Worm (Caenorhabditis elegans) whole organism, L1 larva: ENCODE measurements around the gene C51E3.6.

ENCODE experiments used
- C04F5.9 ChIP-seq: sonication (generic microtip); optimal IDR thresholded peaks from 2 replicates; lab custom pipeline; 2016; ENCODE audit warnings: missing genetic modification characterization, missing compliant biosample characterization
- C16A3.4 ChIP-seq: fragments of 150-350 bp; optimal IDR thresholded peaks from 2 replicates; lab custom pipeline; 2014; ENCODE audit warnings: missing biosample characterization, missing genetic modification characterization
- C34B4.2 ChIP-seq: sonication (generic microtip); optimal IDR thresholded peaks from 2 replicates; lab custom pipeline; 2017; ENCODE audit warnings: mild to moderate bottlenecking, missing genetic modification characterization, missing compliant biosample characterization
- aha-1 ChIP-seq: fragments of 150-350 bp; optimal IDR thresholded peaks from 2 replicates; lab custom pipeline; 2014; ENCODE audit warnings: missing biosample characterization, missing genetic modification characterization
- alr-1 ChIP-seq: fragments of 200-800 bp; sonication (Bioruptor generic); optimal IDR thresholded peaks from 2 replicates; lab custom pipeline; 2018; ENCODE audit warnings: borderline replicate concordance, mild to moderate bottlenecking, missing genetic modification characterization, missing compliant biosample characterization
- aly-2 ChIP-seq: fragments of 150-350 bp; optimal IDR thresholded peaks from 2 replicates; lab custom pipeline; 2014; ENCODE audit warnings: missing biosample characterization, missing genetic modification characterization
- ama-1 ChIP-seq: fragments of 150-350 bp; optimal IDR thresholded peaks from 2 replicates; lab custom pipeline; 2014
- blmp-1 ChIP-seq: fragments of 150-350 bp; optimal IDR thresholded peaks from 2 replicates; lab custom pipeline; 2014; ENCODE audit warnings: missing biosample characterization, missing genetic modification characterization
- ceh-63 ChIP-seq: fragments of 200-800 bp; sonication (Bioruptor generic); optimal IDR thresholded peaks from 2 replicates; lab custom pipeline; 2018; ENCODE audit warnings: mild to moderate bottlenecking, missing genetic modification characterization, missing compliant biosample characterization
- ceh-8 ChIP-seq: fragments of 200-800 bp; sonication (Bioruptor generic); optimal IDR thresholded peaks from 2 replicates; lab custom pipeline; 2018; ENCODE audit warnings: mild to moderate bottlenecking, missing genetic modification characterization, moderate library complexity, missing compliant biosample characterization
- ceh-82 ChIP-seq, 3 experiments: fragments of 150-350 bp in 1 of 3; sonication (generic microtip) in 2 of 3; optimal IDR thresholded peaks; 2 replicates each; lab custom pipeline; 2014 to 2017; ENCODE audit warnings: missing biosample characterization in 3 of 3, missing genetic modification characterization in 3 of 3
- ceh-88 ChIP-seq: fragments of 200-800 bp; sonication (Bioruptor generic); IDR thresholded peaks from 2 replicates; pipeline ENCODE4 v1.3.6; 2022; ENCODE audit warnings: missing genetic modification characterization, missing compliant biosample characterization
- dsc-1 ChIP-seq: sonication (generic microtip); optimal IDR thresholded peaks from 2 replicates; lab custom pipeline; 2016; ENCODE audit warnings: mild to moderate bottlenecking, missing genetic modification characterization, missing compliant biosample characterization
- egl-13 ChIP-seq: sonication (generic microtip); optimal IDR thresholded peaks from 2 replicates; lab custom pipeline; 2016; ENCODE audit warnings: missing genotype, missing genetic modification reagents, missing genetic modification characterization, missing compliant biosample characterization
- elt-2 ChIP-seq: sonication (generic microtip); optimal IDR thresholded peaks from 2 replicates; lab custom pipeline; 2016; ENCODE audit warnings: missing genetic modification characterization, mild to moderate bottlenecking, inconsistent platforms, missing compliant biosample characterization, missing genetic modification reagents
- ets-5 ChIP-seq: fragments of 200-800 bp; sonication (Bioruptor generic); IDR thresholded peaks from 2 replicates; pipeline ENCODE4 v1.3.6; 2022; ENCODE audit warnings: missing genetic modification characterization, missing compliant biosample characterization
- fkh-10 ChIP-seq: sonication (generic microtip); optimal IDR thresholded peaks from 2 replicates; lab custom pipeline; 2017; ENCODE audit warnings: missing biosample characterization, missing genetic modification reagents, missing genetic modification characterization
- fkh-4 ChIP-seq: sonication (generic microtip); optimal IDR thresholded peaks from 2 replicates; lab custom pipeline; 2016; ENCODE audit warnings: missing compliant biosample characterization, missing genetic modification characterization, borderline replicate concordance
- irx-1 ChIP-seq: sonication (generic microtip); optimal IDR thresholded peaks from 2 replicates; lab custom pipeline; 2016; ENCODE audit warnings: missing genetic modification characterization, missing compliant biosample characterization
- isw-1 ChIP-seq: fragments of 200-800 bp; sonication (Bioruptor generic); IDR thresholded peaks from 2 replicates; pipeline ENCODE4 v1.3.6; 2022; ENCODE audit warnings: missing genetic modification characterization, missing compliant biosample characterization
- jun-1 ChIP-seq: fragments of 150-350 bp; optimal IDR thresholded peaks from 2 replicates; lab custom pipeline; 2014; ENCODE audit warnings: missing biosample characterization, missing genetic modification reagents, missing genetic modification characterization
- lin-13 ChIP-seq: fragments of 150-350 bp; optimal IDR thresholded peaks from 2 replicates; lab custom pipeline; 2014; ENCODE audit warnings: missing biosample characterization, missing genetic modification reagents, missing genetic modification characterization
- lin-15B ChIP-seq: fragments of 150-350 bp; sonication (generic microtip); optimal IDR thresholded peaks from 3 replicates; lab custom pipeline; 2014; ENCODE audit warnings: missing biosample characterization, missing genetic modification characterization
- lin-35 ChIP-seq, 2 experiments: fragments of 150-350 bp; optimal IDR thresholded peaks; 2 replicates each; lab custom pipeline; 2014; ENCODE audit warnings: missing biosample characterization in 2 of 2, missing genetic modification characterization in 2 of 2, missing genetic modification reagents in 2 of 2
- lir-3 ChIP-seq: sonication (generic microtip); optimal IDR thresholded peaks from 2 replicates; lab custom pipeline; 2016; ENCODE audit warnings: mild to moderate bottlenecking, missing genetic modification characterization, moderate library complexity, missing compliant biosample characterization; ENCODE audit not compliant: poor library complexity
- lsy-2 ChIP-seq, 2 experiments: fragments of 150-350 bp; optimal IDR thresholded peaks; 2 replicates each; lab custom pipeline; 2014; ENCODE audit warnings: missing biosample characterization in 2 of 2, missing genetic modification characterization in 2 of 2
- mef-2 ChIP-seq: fragments of 150-350 bp; optimal IDR thresholded peaks from 2 replicates; lab custom pipeline; 2014; ENCODE audit warnings: missing biosample characterization, missing genetic modification characterization
- nhr-11 ChIP-seq: fragments of 150-350 bp; optimal IDR thresholded peaks from 2 replicates; lab custom pipeline; 2014; ENCODE audit warnings: missing biosample characterization, missing genetic modification characterization
- nhr-237 ChIP-seq: fragments of 150-350 bp; optimal IDR thresholded peaks from 2 replicates; lab custom pipeline; 2014; ENCODE audit warnings: missing biosample characterization, missing genetic modification characterization
- nhr-71 ChIP-seq: sonication (generic microtip); optimal IDR thresholded peaks from 2 replicates; lab custom pipeline; 2016; ENCODE audit warnings: mild to moderate bottlenecking, missing genetic modification characterization, moderate library complexity, missing compliant biosample characterization
- nhr-76 ChIP-seq: sonication (generic microtip); optimal IDR thresholded peaks from 2 replicates; lab custom pipeline; 2017; ENCODE audit warnings: missing biosample characterization, missing genetic modification characterization
- nhr-90 ChIP-seq: sonication (generic microtip); optimal IDR thresholded peaks from 2 replicates; lab custom pipeline; 2016; ENCODE audit warnings: mild to moderate bottlenecking, missing genetic modification characterization, missing compliant biosample characterization; ENCODE audit not compliant: poor library complexity
- pag-3 ChIP-seq: sonication (generic microtip); optimal IDR thresholded peaks from 2 replicates; lab custom pipeline; 2017; ENCODE audit warnings: missing genetic modification characterization, mild to moderate bottlenecking, missing compliant biosample characterization, antibody characterized with exemption, borderline replicate concordance; ENCODE audit not compliant: insufficient read depth
- pax-3 ChIP-seq: fragments of 200-800 bp; sonication (Bioruptor generic); optimal IDR thresholded peaks from 2 replicates; lab custom pipeline; 2018; ENCODE audit warnings: mild to moderate bottlenecking, missing genetic modification characterization, moderate library complexity, missing compliant biosample characterization
- pqm-1 ChIP-seq: sonication (generic microtip); optimal IDR thresholded peaks from 3 replicates; lab custom pipeline; 2017; ENCODE audit warnings: missing biosample characterization, missing genetic modification characterization
- sox-4 ChIP-seq: sonication (generic microtip); optimal IDR thresholded peaks from 2 replicates; lab custom pipeline; 2016; ENCODE audit warnings: missing genetic modification characterization, missing compliant biosample characterization
- swsn-7 ChIP-seq: sonication (generic microtip); optimal IDR thresholded peaks from 2 replicates; lab custom pipeline; 2016; ENCODE audit warnings: missing genetic modification characterization, missing compliant biosample characterization
- tbx-2 ChIP-seq: sonication (generic microtip); optimal IDR thresholded peaks from 2 replicates; lab custom pipeline; 2016; ENCODE audit warnings: missing genetic modification characterization, missing compliant biosample characterization
- zag-1 ChIP-seq: fragments of 150-350 bp; optimal IDR thresholded peaks from 2 replicates; lab custom pipeline; 2014; ENCODE audit warnings: missing biosample characterization, missing genetic modification characterization
- zip-4 ChIP-seq: fragments of 200-800 bp; sonication (Bioruptor generic); optimal IDR thresholded peaks from 2 replicates; lab custom pipeline; 2018; ENCODE audit warnings: mild to moderate bottlenecking, missing genetic modification characterization, moderate library complexity, missing compliant biosample characterization
- ztf-11 ChIP-seq, 2 experiments: sonication (generic microtip); optimal IDR thresholded peaks; 2 replicates each; lab custom pipeline; 2016 to 2017; ENCODE audit warnings: missing genetic modification characterization in 2 of 2, missing biosample characterization in 1 of 2, missing compliant biosample characterization in 1 of 2
- ztf-4 ChIP-seq: fragments of 150-350 bp; optimal IDR thresholded peaks from 2 replicates; lab custom pipeline; 2014; ENCODE audit warnings: missing biosample characterization, missing genetic modification characterization

C51E3.6 gene

DNA sequence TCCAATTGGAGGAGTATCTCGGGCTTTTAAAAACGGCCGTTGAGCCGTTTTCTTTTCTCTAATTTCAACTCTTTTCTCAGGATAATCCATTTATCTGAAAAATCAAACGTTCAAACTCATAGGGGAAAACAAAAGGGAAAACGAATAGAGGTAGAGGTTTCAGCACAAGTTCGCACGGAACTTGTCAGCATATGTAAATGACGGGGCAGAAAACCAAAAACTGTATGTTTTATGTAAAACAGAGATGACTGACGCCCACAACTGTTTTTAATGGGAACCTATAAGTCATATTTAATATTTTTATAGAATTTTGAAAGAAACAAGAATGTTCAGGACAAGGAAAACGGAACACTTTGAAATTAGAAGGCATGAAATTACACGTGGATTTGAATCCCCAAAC lies at the start of gene C51E3.6:
Gene C51E3.6 (minus strand): TSS at position 101 of the 400 bp plus-strand sequence.
- TF ChIP-seq lin-35 (GFP tag; optimal IDR thresholded peaks at IDR 0.05; lab: Kevin White, UChicago) (no peak), lsy-2 (tag; optimal IDR thresholded peaks at IDR 0.05; lab: Kevin White, UChicago) (no peak), nhr-76 (tag; lab: Kevin White, UChicago) (no peak), nhr-90 (tag; lab: Kevin White, UChicago) (no peak), ceh-82 (tag; optimal IDR thresholded peaks at IDR 0.05; lab: Kevin White, UChicago) (no peak), irx-1 (no peak), pqm-1 (tag; lab: Kevin White, UChicago) (no peak), nhr-11 (tag; lab: Kevin White, UChicago) (no peak), lin-13 (no peak), isw-1 (no peak), nhr-237 (tag; lab: Kevin White, UChicago) (no peak), pag-3 (no peak), C34B4.2 (tag; lab: Kevin White, UChicago) (no peak), jun-1 (no peak), nhr-71 (tag; lab: Kevin White, UChicago) (no peak), alr-1 (tag; lab: Kevin White, UChicago) (no peak), ets-5 (GFP tag; lab: Robert Waterston, UW) (no peak), zip-4 (GFP tag; lab: Kevin White, UChicago) (no peak)

- TF ChIP-seq pqm-1 (tag; lab: Kevin White, UChicago) (no peak), ceh-63 (GFP tag; lab: Kevin White, UChicago) (no peak), lin-35 (GFP tag; optimal IDR thresholded peaks at IDR 0.05; lab: Kevin White, UChicago) (no peak), lin-15B (tag; lab: Kevin White, UChicago) (no peak), ceh-8 (no peak), tbx-2 (no peak), ztf-11 (tag; optimal IDR thresholded peaks at IDR 0.05; lab: Kevin White, UChicago) (no peak), nhr-11 (tag; lab: Kevin White, UChicago) (no peak), sox-4 (tag; lab: Kevin White, UChicago) (no peak), C16A3.4 (tag; lab: Kevin White, UChicago) (no peak), ama-1 (no peak), C04F5.9 (no peak), lir-3 (tag; lab: Kevin White, UChicago) (no peak), aha-1 (tag; lab: Kevin White, UChicago) (no peak), aly-2 (tag; lab: Kevin White, UChicago) (no peak), ztf-4 (tag; lab: Kevin White, UChicago) (no peak)
These were observed 46.4 kb upstream of the C51E3.6 start, which contains the start of gene hpo-40 for ce11 chrV:10212627-10213026. TSS of gene hpo-40 (plus strand) at chrV:10212927.

DNA sequence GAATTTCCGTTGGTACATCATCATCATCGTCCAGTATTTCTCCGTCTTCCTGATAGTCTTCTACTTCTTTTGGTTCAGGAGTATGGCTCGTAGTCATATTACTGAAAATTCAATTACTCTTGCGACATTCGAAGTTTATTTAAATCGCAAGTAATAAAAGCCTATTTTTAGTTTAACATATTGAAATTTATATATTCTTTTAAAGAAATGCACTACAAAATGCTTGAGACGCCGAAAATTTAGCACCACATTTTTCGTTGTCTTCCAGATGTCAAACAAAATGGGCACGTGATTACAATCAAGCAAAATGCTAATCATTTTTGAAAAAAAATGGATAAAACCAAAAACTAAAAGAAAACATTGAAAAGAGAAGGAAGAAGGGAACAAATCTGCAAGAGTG lies 45.8 kb upstream of the C51E3.6 start, which contains the start of gene zhit-3:
Gene zhit-3 (minus strand): TSS at position 101 of the 400 bp plus-strand sequence.
- no peak for TF ChIP-seq jun-1
- no peak for TF ChIP-seq irx-1
- TF ChIP-seq zag-1 (tag; lab: Kevin White, UChicago), result no peak
- no peak for TF ChIP-seq nhr-90 (tag; lab: Kevin White, UChicago)
- TF ChIP-seq zip-4 (GFP tag; lab: Kevin White, UChicago), result no peak
- no peak for TF ChIP-seq lir-3 (tag; lab: Kevin White, UChicago)
- no peak for TF ChIP-seq lin-15B (tag; lab: Kevin White, UChicago)
- no peak for TF ChIP-seq swsn-7 (tag; lab: Kevin White, UChicago)
- no peak for TF ChIP-seq pax-3
- TF ChIP-seq C04F5.9, result no peak
- no peak for TF ChIP-seq alr-1 (tag; lab: Kevin White, UChicago)
- TF ChIP-seq fkh-10 (GFP tag; lab: Kevin White, UChicago), result no peak
- no peak for TF ChIP-seq ceh-88 (GFP tag; lab: Robert Waterston, UW)
- no peak for TF ChIP-seq nhr-11 (tag; lab: Kevin White, UChicago)
- no peak for TF ChIP-seq mef-2 (tag; lab: Kevin White, UChicago)
- TF ChIP-seq elt-2, result no peak
- no peak for TF ChIP-seq egl-13
- TF ChIP-seq dsc-1 (tag; lab: Kevin White, UChicago), result no peak
- TF ChIP-seq blmp-1, result no peak
- no peak for TF ChIP-seq fkh-4 (tag; lab: Kevin White, UChicago)
